Fruit fly (Drosophila melanogaster) whole organism, embryonic: ENCODE data around the gene CSN1b.
A peak's percentile ranks its signal among the peaks of the same experiment; 100 is the strongest.

Source experiments
- Atf6 ChIP-seq: fragments of 200-800 bp; sonication (Bioruptor generic); IDR thresholded peaks from 2 replicates; pipeline ENCODE4 v1.3.6; 2022; ENCODE audit warnings: missing biosample characterization, missing genetic modification characterization
- B-H1 ChIP-seq: fragments of 200-800 bp; sonication (Bioruptor generic); IDR thresholded peaks from 3 replicates; pipeline ENCODE4 v1.3.6; 2022; ENCODE audit warnings: missing biosample characterization, missing genetic modification characterization
- BEAF-32 ChIP-seq: fragments of 200-800 bp; sonication (Bioruptor generic); optimal IDR thresholded peaks from 3 replicates; lab custom pipeline; 2017; ENCODE audit warnings: missing biosample characterization, missing genetic modification characterization, mild to moderate bottlenecking, moderate library complexity, missing genetic modification reagents
- Bdp1 ChIP-seq: fragments of 200-800 bp; sonication (Bioruptor generic); optimal IDR thresholded peaks from 3 replicates; lab custom pipeline; 2016; ENCODE audit warnings: missing biosample characterization, missing genetic modification characterization
- Bgb ChIP-seq: fragments of 200-800 bp; sonication (Bioruptor generic); IDR thresholded peaks from 2 replicates; pipeline ENCODE4 v1.3.6; 2022; ENCODE audit warnings: missing biosample characterization, missing genetic modification characterization; ENCODE audit not compliant: partially characterized antibody
- CG10543 ChIP-seq: fragments of 200-800 bp; sonication (Bioruptor generic); optimal IDR thresholded peaks from 3 replicates; lab custom pipeline; 2017; ENCODE audit warnings: missing biosample characterization, mild to moderate bottlenecking, missing genetic modification characterization, moderate library complexity
- CG11085 ChIP-seq: fragments of 200-800 bp; sonication (Bioruptor generic); IDR thresholded peaks from 2 replicates; pipeline ENCODE4 v1.3.6; 2022; ENCODE audit warnings: missing biosample characterization, missing genetic modification characterization
- CG11456 ChIP-seq: fragments of 200-800 bp; sonication (Bioruptor generic); IDR thresholded peaks from 3 replicates; pipeline ENCODE4 v1.3.6; 2022; ENCODE audit warnings: missing biosample characterization, missing genetic modification characterization
- CG1233 ChIP-seq: fragments of 200-800 bp; sonication (Bioruptor generic); optimal IDR thresholded peaks from 4 replicates; lab custom pipeline; 2018; ENCODE audit warnings: missing biosample characterization, mild to moderate bottlenecking, missing genetic modification characterization
- CG12769 ChIP-seq: fragments of 200-800 bp; sonication (Bioruptor generic); optimal IDR thresholded peaks from 2 replicates; lab custom pipeline; 2019; ENCODE audit warnings: missing biosample characterization, mild to moderate bottlenecking, missing genetic modification characterization, moderate library complexity
- CG14014 ChIP-seq: fragments of 200-800 bp; sonication (Bioruptor generic); IDR thresholded peaks from 2 replicates; pipeline ENCODE4 v1.3.6; 2022; ENCODE audit warnings: missing biosample characterization, missing genetic modification characterization
- CG14667 ChIP-seq: fragments of 200-800 bp; sonication (Bioruptor generic); IDR thresholded peaks from 2 replicates; pipeline ENCODE4 v1.3.6; 2022; ENCODE audit warnings: missing biosample characterization, missing genetic modification characterization
- CG15073 ChIP-seq: fragments of 200-800 bp; sonication (Bioruptor generic); optimal IDR thresholded peaks from 2 replicates; lab custom pipeline; 2016; ENCODE audit warnings: missing biosample characterization, missing genetic modification characterization
- CG17612 ChIP-seq: fragments of 200-800 bp; sonication (Bioruptor generic); IDR thresholded peaks from 2 replicates; pipeline ENCODE4 v1.3.6; 2022; ENCODE audit warnings: missing biosample characterization, missing genetic modification characterization
- CG2678 ChIP-seq: fragments of 200-800 bp; sonication (Bioruptor generic); optimal IDR thresholded peaks from 3 replicates; lab custom pipeline; 2019; ENCODE audit warnings: missing biosample characterization, mild to moderate bottlenecking, missing genetic modification characterization, moderate library complexity
- CG32767 ChIP-seq: fragments of 200-800 bp; sonication (Bioruptor generic); IDR thresholded peaks from 2 replicates; pipeline ENCODE4 v1.3.6; 2022; ENCODE audit warnings: missing biosample characterization, missing genetic modification characterization
- CG33557 ChIP-seq: fragments of 200-800 bp; sonication (Bioruptor generic); optimal IDR thresholded peaks from 2 replicates; lab custom pipeline; 2019; ENCODE audit warnings: missing biosample characterization, mild to moderate bottlenecking, missing genetic modification characterization, moderate library complexity
- CG34224 ChIP-seq: fragments of 200-800 bp; sonication (Bioruptor generic); IDR thresholded peaks from 3 replicates; pipeline ENCODE4 v1.3.6; 2022; ENCODE audit warnings: missing biosample characterization, missing genetic modification characterization; ENCODE audit not compliant: partially characterized antibody
- CG3847 ChIP-seq: fragments of 200-800 bp; sonication (Bioruptor generic); IDR thresholded peaks from 2 replicates; pipeline ENCODE4 v1.3.6; 2022; ENCODE audit warnings: missing biosample characterization, missing genetic modification characterization
- CG8290 ChIP-seq, 3 experiments: fragments of 200-800 bp; sonication (Bioruptor generic); optimal IDR thresholded peaks; 2 replicates each; lab custom pipeline; 2016 to 2019; ENCODE audit warnings: missing biosample characterization in 3 of 3, missing genetic modification characterization in 3 of 3, mild to moderate bottlenecking in 2 of 3, moderate library complexity in 1 of 3
- Deaf1 ChIP-seq: fragments of 200-800 bp; optimal IDR thresholded peaks from 3 replicates; lab custom pipeline; 2019; ENCODE audit warnings: missing biosample characterization, mild to moderate bottlenecking, missing genetic modification characterization, moderate library complexity
- GATAe ChIP-seq: fragments of 200-800 bp; sonication (Bioruptor generic); conservative IDR thresholded peaks from 2 replicates; pipeline ENCODE4 v1.3.6; 2022; ENCODE audit warnings: missing biosample characterization, missing genetic modification characterization
- Med ChIP-seq: fragments of 200-800 bp; sonication (Bioruptor generic); peaks from one replicate; lab custom pipeline; 2016; ENCODE audit warnings: missing biosample characterization, missing genetic modification characterization, mild to moderate bottlenecking, inconsistent platforms, moderate library complexity
- Pdp1 ChIP-seq, 2 experiments: fragments of 200-800 bp; sonication (Bioruptor generic); optimal IDR thresholded peaks; 3 replicates each; lab custom pipeline; 2016; ENCODE audit warnings: missing biosample characterization in 2 of 2, missing genetic modification characterization in 2 of 2, mild to moderate bottlenecking in 1 of 2, moderate library complexity in 1 of 2
- YL-1 ChIP-seq: fragments of 200-800 bp; sonication (Bioruptor generic); optimal IDR thresholded peaks from 3 replicates; lab custom pipeline; 2017; ENCODE audit warnings: missing biosample characterization, mild to moderate bottlenecking, missing genetic modification characterization
- bbx ChIP-seq: fragments of 200-800 bp; sonication (Bioruptor generic); IDR thresholded peaks from 2 replicates; pipeline ENCODE4 v1.3.6; 2022; ENCODE audit warnings: missing biosample characterization, missing genetic modification characterization; ENCODE audit not compliant: partially characterized antibody
- cg ChIP-seq: fragments of 200-800 bp; sonication (Bioruptor generic); optimal IDR thresholded peaks from 3 replicates; lab custom pipeline; 2019; ENCODE audit warnings: missing biosample characterization, mild to moderate bottlenecking, missing genetic modification characterization, moderate library complexity
- danr ChIP-seq: fragments of 200-800 bp; sonication (Bioruptor generic); IDR thresholded peaks from 2 replicates; pipeline ENCODE4 v1.3.6; 2022; ENCODE audit warnings: missing biosample characterization, missing genetic modification characterization
- dm ChIP-seq: fragments of 200-800 bp; sonication (Bioruptor generic); optimal IDR thresholded peaks from 3 replicates; lab custom pipeline; 2016; ENCODE audit warnings: missing biosample characterization, missing genetic modification characterization
- dpn ChIP-seq, 2 experiments: fragments of 200-800 bp; sonication (Bioruptor generic); optimal IDR thresholded peaks; 3 replicates each; lab custom pipeline; 2016; ENCODE audit warnings: missing biosample characterization in 2 of 2, missing genetic modification characterization in 2 of 2
- eyg ChIP-seq: fragments of 200-800 bp; sonication (Bioruptor generic); optimal IDR thresholded peaks from 3 replicates; lab custom pipeline; 2016; ENCODE audit warnings: missing biosample characterization, missing genetic modification characterization
- h ChIP-seq: fragments of >200 bp; optimal IDR thresholded peaks from 2 replicates; lab custom pipeline; 2017
- hb ChIP-seq: fragments of 200-800 bp; sonication (Bioruptor generic); IDR thresholded peaks from 3 replicates; pipeline ENCODE4 v1.3.6; 2022; ENCODE audit warnings: missing biosample characterization, missing genetic modification characterization; ENCODE audit not compliant: partially characterized antibody
- jumu ChIP-seq: fragments of 200-800 bp; sonication (Bioruptor generic); optimal IDR thresholded peaks from 3 replicates; lab custom pipeline; 2016; ENCODE audit warnings: missing biosample characterization, missing genetic modification characterization
- kni ChIP-seq: fragments of 200-800 bp; sonication (Bioruptor generic); optimal IDR thresholded peaks from 3 replicates; lab custom pipeline; 2017; ENCODE audit warnings: mild to moderate bottlenecking, missing biosample characterization, missing genetic modification reagents, missing genetic modification characterization
- lilli ChIP-seq: fragments of 200-800 bp; sonication (Bioruptor generic); optimal IDR thresholded peaks from 3 replicates; lab custom pipeline; 2016; ENCODE audit warnings: missing biosample characterization, missing genetic modification characterization
- mld ChIP-seq: fragments of 200-800 bp; sonication (Bioruptor generic); IDR thresholded peaks from 3 replicates; pipeline ENCODE4 v1.3.6; 2022; ENCODE audit warnings: missing biosample characterization, missing genetic modification characterization; ENCODE audit not compliant: partially characterized antibody
- nom ChIP-seq: fragments of 200-800 bp; sonication (Bioruptor generic); optimal IDR thresholded peaks from 2 replicates; lab custom pipeline; 2017; ENCODE audit warnings: missing biosample characterization, missing genetic modification characterization, mild to moderate bottlenecking, moderate library complexity, missing genetic modification reagents
- prd ChIP-seq, 3 experiments: fragments of >200 bp in 2 of 3; fragments of 200-800 bp in 1 of 3; sonication (Bioruptor generic) in 1 of 3; optimal IDR thresholded peaks in 2 of 3; IDR thresholded peaks in 1 of 3; 2 replicates in 2 of 3; 3 replicates in 1 of 3; pipeline versions ENCODE4 v1.3.6 to Lab custom; 2017 to 2022; ENCODE audit warnings: missing biosample characterization in 1 of 3, missing genetic modification characterization in 1 of 3
- pzg ChIP-seq: fragments of 200-800 bp; sonication (Bioruptor generic); optimal IDR thresholded peaks from 3 replicates; lab custom pipeline; 2018; ENCODE audit warnings: missing biosample characterization, mild to moderate bottlenecking, missing genetic modification characterization, moderate library complexity
- sens ChIP-seq: fragments of 200-800 bp; sonication (Bioruptor generic); peaks from one replicate; lab custom pipeline; 2016; ENCODE audit warnings: missing biosample characterization, missing genetic modification characterization
- seq ChIP-seq: fragments of 200-800 bp; sonication (Bioruptor generic); IDR thresholded peaks from 2 replicates; pipeline ENCODE4 v1.3.6; 2022; ENCODE audit warnings: missing biosample characterization, missing genetic modification characterization
- ssp ChIP-seq: fragments of 200-800 bp; sonication (Bioruptor generic); IDR thresholded peaks from 2 replicates; pipeline ENCODE4 v1.3.6; 2022; ENCODE audit warnings: missing biosample characterization, missing genetic modification characterization
- sug ChIP-seq: fragments of 200-800 bp; optimal IDR thresholded peaks from 2 replicates; lab custom pipeline; 2019; ENCODE audit warnings: missing biosample characterization, mild to moderate bottlenecking, missing genetic modification characterization, moderate library complexity
- tna ChIP-seq: fragments of 200-800 bp; sonication (Bioruptor generic); IDR thresholded peaks from 2 replicates; pipeline ENCODE4 v1.3.6; 2022; ENCODE audit warnings: missing biosample characterization, missing genetic modification characterization; ENCODE audit not compliant: partially characterized antibody
- tx ChIP-seq: fragments of 200-800 bp; sonication (Bioruptor generic); optimal IDR thresholded peaks from 2 replicates; lab custom pipeline; 2016; ENCODE audit warnings: missing biosample characterization, missing genetic modification characterization

CSN1b gene

dm6 chr3L:18898086-18898470 is 6.7 kb downstream of the CSN1b start, which contains the start of gene CG3902 (continued):
- TF ChIP-seq Deaf1 = peak; percentile 61
- no peak for TF ChIP-seq CG32767 (GFP tag; lab: Robert Waterston, UW)
- no peak for TF ChIP-seq tx
- TF ChIP-seq ssp (GFP tag; lab: Robert Waterston, UW) = no peak
- TF ChIP-seq CG11085 (GFP tag; lab: Robert Waterston, UW) = no peak
- no peak for TF ChIP-seq CG8290 (GFP tag; optimal IDR thresholded peaks at IDR 0.05; lab: Kevin White, UChicago)
- TF ChIP-seq CG8290 (tag; optimal IDR thresholded peaks at IDR 0.05; lab: Kevin White, UChicago) = peak in 1 of 2 experiments; percentile 79
- no peak for TF ChIP-seq BEAF-32 (GFP tag; lab: Kevin White, UChicago)
- no peak for TF ChIP-seq dm (GFP tag; lab: Kevin White, UChicago)
- peak; percentile 5 for TF ChIP-seq CG1233
- no peak for TF ChIP-seq CG14667
- TF ChIP-seq dpn (GFP tag; optimal IDR thresholded peaks at IDR 0.05; lab: Kevin White, UChicago) = no peak
- TF ChIP-seq CG14014 (GFP tag; lab: Robert Waterston, UW) = no peak
- TF ChIP-seq h = no peak
- no peak for TF ChIP-seq seq (GFP tag; lab: Robert Waterston, UW)
- TF ChIP-seq CG3847 (GFP tag; lab: Robert Waterston, UW) = no peak

- TF ChIP-seq CG15073 (GFP tag; lab: Kevin White, UChicago) (no peak), nom (peak; percentile 12), pzg (GFP tag; lab: Kevin White, UChicago) (no peak), CG33557 (GFP tag; lab: Kevin White, UChicago) (no peak), eyg (GFP tag; lab: Kevin White, UChicago) (no peak), YL-1 (no peak), danr (GFP tag; lab: Robert Waterston, UW) (no peak), CG17612 (GFP tag; lab: Robert Waterston, UW) (0 out of 2 replicates have a peak, but pooled peaks have one; percentile 11), B-H1 (GFP tag; lab: Robert Waterston, UW) (no peak), GATAe (peak; percentile 44; the same call in 1 of the 2 replicates), kni (peak; percentile 32), sens (GFP tag; lab: Kevin White, UChicago) (peak; percentile 12), cg (GFP tag; lab: Kevin White, UChicago) (peak; percentile 5), prd (optimal IDR thresholded peaks at IDR 0.05; lab: Kevin White, UChicago) (no peak), prd (GFP tag; IDR thresholded peaks at IDR 0.05; lab: Robert Waterston, UW) (no peak), Pdp1 (GFP tag; optimal IDR thresholded peaks at IDR 0.05; lab: Kevin White, UChicago) (peak in 1 of 2 experiments; percentile 97), bbx (GFP tag; lab: Robert Waterston, UW) (no peak)
Observed at dm6 chr3L:18897459-18898085, 7.2 kb downstream of the CSN1b start.

- TF ChIP-seq sug (tag; lab: Kevin White, UChicago) = peak; percentile 29
- TF ChIP-seq mld = peak; percentile 56; the same call in 2 of the 3 replicates
- TF ChIP-seq Atf6 = 0 out of 2 replicates have a peak, but pooled peaks have one; percentile 25
- peak; percentile 40 for TF ChIP-seq CG10543
- peak; percentile 17 for TF ChIP-seq lilli (GFP tag; lab: Kevin White, UChicago)
- TF ChIP-seq CG12769 (tag; lab: Kevin White, UChicago) = peak; percentile 40
- 0 out of 2 replicates have a peak, but pooled peaks have one; percentile 7 for TF ChIP-seq CG11085 (GFP tag; lab: Robert Waterston, UW)
- no peak for TF ChIP-seq jumu (GFP tag; lab: Kevin White, UChicago)
- TF ChIP-seq Bdp1 (GFP tag; lab: Kevin White, UChicago) = peak; percentile 81
- TF ChIP-seq Med = peak; percentile 70
- TF ChIP-seq tna (GFP tag; lab: Robert Waterston, UW) = 0 out of 2 replicates have a peak, but pooled peaks have one; percentile 47
- TF ChIP-seq CG11456 = no peak
- TF ChIP-seq Bgb = peak; percentile 47; the same call in 1 of the 2 replicates
- TF ChIP-seq CG2678 = no peak
- TF ChIP-seq hb = 0 out of 3 replicates have a peak, but pooled peaks have one; percentile 30
- 0 out of 3 replicates have a peak, but pooled peaks have one; percentile 16 for TF ChIP-seq CG34224 (GFP tag; lab: Robert Waterston, UW)
Observed at dm6 chr3L:18896297-18896863, 8.3 kb downstream of the CSN1b start.
